Worm (Caenorhabditis elegans) whole organism, L4 larva: Measurements from ENCODE around the gene syx-3.

Source experiments
- D1046.2 ChIP-seq: fragments of 200-800 bp; sonication (Bioruptor generic); IDR thresholded peaks from 2 replicates; pipeline ENCODE4 v1.3.6; 2022; ENCODE audit warnings: missing genetic modification characterization, missing compliant biosample characterization
- F10B5.3 ChIP-seq: sonication (generic microtip); optimal IDR thresholded peaks from 2 replicates; lab custom pipeline; 2016; ENCODE audit warnings: mild to moderate bottlenecking, missing genetic modification characterization, missing compliant biosample characterization
- R02D3.7 ChIP-seq: fragments of 150-350 bp; sonication (generic microtip); optimal IDR thresholded peaks from 3 replicates; lab custom pipeline; 2014; ENCODE audit warnings: missing biosample characterization, missing genetic modification characterization
- Y75B8A.6 ChIP-seq: fragments of 200-800 bp; sonication (Bioruptor generic); IDR thresholded peaks from 2 replicates; pipeline ENCODE4 v1.3.6; 2022; ENCODE audit warnings: missing genetic modification reagents, missing genetic modification characterization, missing compliant biosample characterization
- aha-1 ChIP-seq: fragments of 150-350 bp; peaks from one replicate; lab custom pipeline; 2014; ENCODE audit warnings: missing biosample characterization, missing genetic modification characterization
- aly-2 ChIP-seq: sonication (generic microtip); optimal IDR thresholded peaks from 2 replicates; lab custom pipeline; 2018; ENCODE audit warnings: missing biosample characterization, missing genetic modification characterization
- ceh-20 ChIP-seq: fragments of 200-800 bp; sonication (Bioruptor generic); IDR thresholded peaks from 2 replicates; pipeline ENCODE4 v1.3.6; 2022; ENCODE audit warnings: missing genetic modification reagents, missing genetic modification characterization, missing compliant biosample characterization
- ceh-82 ChIP-seq: sonication (generic microtip); optimal IDR thresholded peaks from 2 replicates; lab custom pipeline; 2017; ENCODE audit warnings: missing biosample characterization, missing genetic modification characterization
- ces-1 ChIP-seq: fragments of 150-350 bp; sonication (generic microtip); optimal IDR thresholded peaks from 4 replicates; lab custom pipeline; 2014; ENCODE audit warnings: missing biosample characterization, missing genetic modification reagents, missing genetic modification characterization
- ctbp-1 ChIP-seq: fragments of 200-800 bp; sonication (Bioruptor generic); IDR thresholded peaks from 2 replicates; pipeline ENCODE4 v1.3.6; 2022; ENCODE audit warnings: missing genetic modification reagents, missing genetic modification characterization, missing compliant biosample characterization
- daf-12 ChIP-seq: fragments of 150-350 bp; optimal IDR thresholded peaks from 2 replicates; lab custom pipeline; 2014; ENCODE audit warnings: missing biosample characterization, missing genetic modification reagents, missing genetic modification characterization
- daf-16 ChIP-seq, 3 experiments: sonication (generic microtip); optimal IDR thresholded peaks; 2 replicates each; lab custom pipeline; 2016 to 2017; ENCODE audit warnings: missing genetic modification characterization in 3 of 3, missing genetic modification reagents in 3 of 3, mild to moderate bottlenecking in 2 of 3, missing compliant biosample characterization in 2 of 3, missing biosample characterization in 1 of 3, moderate library complexity in 1 of 3
- daf-19 ChIP-seq: fragments of 200-800 bp; sonication (Bioruptor generic); conservative IDR thresholded peaks from 2 replicates; pipeline ENCODE4 v1.3.6; 2022; ENCODE audit warnings: missing genetic modification characterization, missing compliant biosample characterization
- daf-8 ChIP-seq: fragments of 200-800 bp; sonication (Bioruptor generic); IDR thresholded peaks from 2 replicates; pipeline ENCODE4 v1.3.6; 2022; ENCODE audit warnings: missing genetic modification characterization, missing compliant biosample characterization
- dmd-6 ChIP-seq: fragments of 200-800 bp; sonication (Bioruptor generic); IDR thresholded peaks from 2 replicates; pipeline ENCODE4 v1.3.6; 2022; ENCODE audit warnings: missing genetic modification reagents, missing genetic modification characterization, missing compliant biosample characterization
- dmd-8 ChIP-seq: fragments of 200-800 bp; sonication (Bioruptor generic); IDR thresholded peaks from 2 replicates; pipeline ENCODE4 v1.3.6; 2022; ENCODE audit warnings: missing genetic modification characterization, missing compliant biosample characterization
- dpl-1 ChIP-seq: fragments of 150-350 bp; optimal IDR thresholded peaks from 2 replicates; lab custom pipeline; 2014; ENCODE audit warnings: missing biosample characterization, missing genetic modification reagents, missing genetic modification characterization
- dve-1 ChIP-seq: sonication (generic microtip); optimal IDR thresholded peaks from 2 replicates; lab custom pipeline; 2017; ENCODE audit warnings: antibody characterized with exemption, mild to moderate bottlenecking, missing genetic modification characterization, missing compliant biosample characterization; ENCODE audit not compliant: insufficient read depth
- egl-27 ChIP-seq: sonication (generic microtip); optimal IDR thresholded peaks from 3 replicates; lab custom pipeline; 2017; ENCODE audit warnings: missing biosample characterization, missing genetic modification reagents, missing genetic modification characterization
- fos-1 ChIP-seq: fragments of 150-350 bp; optimal IDR thresholded peaks from 2 replicates; lab custom pipeline; 2014; ENCODE audit warnings: missing biosample characterization, missing genetic modification characterization
- hif-1 ChIP-seq, 2 experiments: sonication (generic microtip); optimal IDR thresholded peaks; 2 replicates each; lab custom pipeline; 2016 to 2017; ENCODE audit warnings: missing compliant biosample characterization in 2 of 2, missing genetic modification characterization in 2 of 2, missing genetic modification reagents in 2 of 2, missing genotype in 2 of 2, mild to moderate bottlenecking in 1 of 2
- hlh-11 ChIP-seq: fragments of 200-800 bp; sonication (Bioruptor generic); optimal IDR thresholded peaks from 2 replicates; lab custom pipeline; 2018; ENCODE audit warnings: mild to moderate bottlenecking, missing genetic modification characterization, missing compliant biosample characterization
- hlh-30 ChIP-seq: sonication (generic microtip); optimal IDR thresholded peaks from 2 replicates; lab custom pipeline; 2017; ENCODE audit warnings: antibody characterized with exemption, mild to moderate bottlenecking, missing genetic modification characterization, missing compliant biosample characterization; ENCODE audit not compliant: insufficient read depth
- jun-1 ChIP-seq: fragments of 150-350 bp; optimal IDR thresholded peaks from 2 replicates; lab custom pipeline; 2014; ENCODE audit warnings: missing biosample characterization, missing genetic modification reagents, missing genetic modification characterization
- lin-13 ChIP-seq: fragments of 150-350 bp; optimal IDR thresholded peaks from 2 replicates; lab custom pipeline; 2014; ENCODE audit warnings: missing biosample characterization, missing genetic modification reagents, missing genetic modification characterization
- lin-15B ChIP-seq: fragments of 150-350 bp; sonication (generic microtip); optimal IDR thresholded peaks from 3 replicates; lab custom pipeline; 2014; ENCODE audit warnings: missing biosample characterization, missing genetic modification characterization
- lin-29 ChIP-seq: fragments of 200-800 bp; sonication (Bioruptor generic); IDR thresholded peaks from 2 replicates; pipeline ENCODE4 v1.3.6; 2022; ENCODE audit warnings: missing genetic modification reagents, missing genetic modification characterization, missing compliant biosample characterization
- lsy-2 ChIP-seq, 2 experiments: fragments of 150-350 bp in 1 of 2; sonication (generic microtip) in 1 of 2; optimal IDR thresholded peaks; 2 replicates each; lab custom pipeline; 2014 to 2017; ENCODE audit warnings: missing biosample characterization in 2 of 2, missing genetic modification characterization in 2 of 2
- mdl-1 ChIP-seq, 2 experiments: fragments of 150-350 bp in 1 of 2; sonication (generic microtip) in 1 of 2; optimal IDR thresholded peaks; 2 replicates each; lab custom pipeline; 2014 to 2017; ENCODE audit warnings: missing biosample characterization in 2 of 2, missing genetic modification characterization in 2 of 2
- mes-2 ChIP-seq: sonication (generic microtip); optimal IDR thresholded peaks from 2 replicates; lab custom pipeline; 2016; ENCODE audit warnings: missing genotype, mild to moderate bottlenecking, missing genetic modification characterization, missing compliant biosample characterization; ENCODE audit not compliant: poor library complexity, severe bottlenecking
- mxl-2 ChIP-seq: fragments of 200-800 bp; sonication (Bioruptor generic); conservative IDR thresholded peaks from 2 replicates; pipeline ENCODE4 v1.3.6; 2022; ENCODE audit warnings: missing genetic modification reagents, missing genetic modification characterization, missing compliant biosample characterization
- mxl-3 ChIP-seq: fragments of 200-800 bp; sonication (Bioruptor generic); optimal IDR thresholded peaks from 2 replicates; lab custom pipeline; 2018; ENCODE audit warnings: mild to moderate bottlenecking, missing genetic modification characterization, missing compliant biosample characterization
- nhr-10 ChIP-seq: fragments of 150-350 bp; optimal IDR thresholded peaks from 2 replicates; lab custom pipeline; 2014; ENCODE audit warnings: missing biosample characterization, missing genetic modification characterization
- nhr-102 ChIP-seq: sonication (generic microtip); optimal IDR thresholded peaks from 2 replicates; lab custom pipeline; 2016; ENCODE audit warnings: mild to moderate bottlenecking, missing genetic modification characterization, moderate library complexity, missing compliant biosample characterization
- nhr-28 ChIP-seq: fragments of 150-350 bp; optimal IDR thresholded peaks from 2 replicates; lab custom pipeline; 2014; ENCODE audit warnings: missing biosample characterization, missing genetic modification characterization
- nhr-41 ChIP-seq: fragments of 200-800 bp; sonication (Bioruptor generic); IDR thresholded peaks from 2 replicates; pipeline ENCODE4 v1.3.6; 2022; ENCODE audit warnings: missing genetic modification reagents, missing genetic modification characterization, missing compliant biosample characterization
- pqm-1 ChIP-seq: sonication (generic microtip); optimal IDR thresholded peaks from 2 replicates; lab custom pipeline; 2017; ENCODE audit warnings: missing biosample characterization, missing genetic modification characterization
- sdz-12 ChIP-seq: fragments of 200-800 bp; sonication (Bioruptor generic); optimal IDR thresholded peaks from 2 replicates; lab custom pipeline; 2018; ENCODE audit warnings: mild to moderate bottlenecking, missing genetic modification characterization, missing compliant biosample characterization
- set-16 ChIP-seq: fragments of 200-800 bp; sonication (Bioruptor generic); IDR thresholded peaks from 2 replicates; pipeline ENCODE4 v1.3.6; 2022; ENCODE audit warnings: missing genetic modification reagents, missing genetic modification characterization, missing compliant biosample characterization
- snpc-1.2 ChIP-seq: fragments of 200-800 bp; sonication (Bioruptor generic); IDR thresholded peaks from 2 replicates; pipeline ENCODE4 v1.3.6; 2022; ENCODE audit warnings: missing genetic modification reagents, missing genetic modification characterization, missing compliant biosample characterization
- unc-62 ChIP-seq, 3 experiments: fragments of 150-350 bp in 1 of 3; sonication (generic microtip); optimal IDR thresholded peaks in 2 of 3; peaks in 1 of 3; 1 replicate in 1 of 3; 2 replicates in 2 of 3; lab custom pipeline; 2014 to 2017; ENCODE audit warnings: missing biosample characterization in 3 of 3, missing genetic modification characterization in 3 of 3, missing genetic modification reagents in 3 of 3, missing genotype in 1 of 3
- zag-1 ChIP-seq: fragments of 150-350 bp; optimal IDR thresholded peaks from 2 replicates; lab custom pipeline; 2014; ENCODE audit warnings: missing biosample characterization, missing genetic modification characterization
- zfp-3 ChIP-seq: fragments of 200-800 bp; sonication (Bioruptor generic); conservative IDR thresholded peaks from 2 replicates; pipeline ENCODE4 v1.3.6; 2022; ENCODE audit warnings: missing genetic modification reagents, missing genetic modification characterization, missing compliant biosample characterization
- zip-11 ChIP-seq: fragments of 200-800 bp; sonication (Bioruptor generic); IDR thresholded peaks from 2 replicates; pipeline ENCODE4 v1.3.6; 2022; ENCODE audit warnings: missing genetic modification characterization, missing compliant biosample characterization
- ztf-11 ChIP-seq: fragments of 150-350 bp; optimal IDR thresholded peaks from 2 replicates; lab custom pipeline; 2014; ENCODE audit warnings: missing biosample characterization, missing genetic modification characterization

The syx-3 gene

DNA sequence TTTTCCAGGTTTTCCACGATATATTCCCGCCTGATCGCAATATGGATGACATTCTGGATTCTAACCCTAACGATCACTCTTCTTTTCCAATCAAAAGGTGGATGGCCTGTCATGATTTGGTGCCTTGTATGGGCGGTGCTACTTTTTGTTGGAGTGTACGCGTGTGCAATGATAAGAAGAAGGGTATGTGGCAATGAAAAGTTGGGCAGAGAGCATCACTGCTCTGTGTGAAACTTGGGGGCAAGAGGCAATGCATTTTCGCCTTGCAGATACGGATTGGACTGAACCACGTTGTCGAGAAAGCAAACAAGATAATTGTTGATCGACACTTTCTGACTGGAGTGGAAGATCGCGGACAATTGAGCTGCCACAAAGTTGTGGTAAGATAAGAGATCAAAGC lies 2.6 kb upstream of the syx-3 start:
- no peak for TF ChIP-seq daf-16 (GFP tag; optimal IDR thresholded peaks at IDR 0.05; lab: Kevin White, UChicago)
- TF ChIP-seq daf-16 (tag; optimal IDR thresholded peaks at IDR 0.05; lab: Kevin White, UChicago): peak; percentile 28
- TF ChIP-seq dve-1: no peak
- peak; percentile 26 for TF ChIP-seq nhr-28
- no peak for TF ChIP-seq dmd-8 (GFP tag; lab: Robert Waterston, UW)
- TF ChIP-seq ceh-20 (GFP tag; lab: Robert Waterston, UW): no peak
- no peak for TF ChIP-seq D1046.2 (GFP tag; lab: Robert Waterston, UW)
- TF ChIP-seq daf-12 (tag; lab: Kevin White, UChicago): no peak
- TF ChIP-seq pqm-1 (tag; lab: Kevin White, UChicago): peak; percentile 58
- TF ChIP-seq dmd-6 (GFP tag; lab: Robert Waterston, UW): peak; percentile 58
- peak; percentile 38 for TF ChIP-seq hlh-11 (tag; lab: Kevin White, UChicago)
- TF ChIP-seq nhr-102: no peak
- TF ChIP-seq mxl-3 (GFP tag; lab: Kevin White, UChicago): peak; percentile 70
- TF ChIP-seq hlh-30: peak; percentile 39
- TF ChIP-seq daf-19 (GFP tag; lab: Robert Waterston, UW): no peak
- TF ChIP-seq zfp-3 (GFP tag; lab: Robert Waterston, UW): no peak
- no peak for TF ChIP-seq ctbp-1

DNA sequence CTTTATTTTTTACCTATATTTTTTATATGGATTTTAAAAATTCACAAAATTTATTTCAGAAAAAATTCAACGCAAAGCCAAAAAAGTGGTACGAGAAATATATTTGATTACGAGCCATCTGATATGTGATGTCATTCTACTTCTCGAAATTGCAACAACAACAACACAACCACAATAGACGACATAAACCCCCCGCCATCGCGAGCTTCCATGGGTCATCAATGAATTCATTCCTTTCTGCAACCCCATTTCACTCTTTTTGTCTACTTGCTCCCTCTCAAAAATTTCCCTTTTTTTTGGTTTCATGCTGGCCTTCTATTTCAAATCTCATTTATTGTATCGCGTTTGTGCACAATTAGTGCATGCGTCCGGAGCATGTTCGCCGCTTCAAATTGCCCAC lies 1.0 kb upstream of the syx-3 start:
- TF ChIP-seq aha-1 (tag; lab: Kevin White, UChicago): peak; percentile 93
- no peak for TF ChIP-seq ctbp-1
- no peak for TF ChIP-seq unc-62 (GFP tag; optimal IDR thresholded peaks at IDR 0.05 in 1 of 2; lab: Kevin White, UChicago)
- no peak for TF ChIP-seq unc-62 (tag; optimal IDR thresholded peaks at IDR 0.05; lab: Kevin White, UChicago)
- no peak for TF ChIP-seq set-16
- TF ChIP-seq, all 104 proteins: peak for 1

DNA sequence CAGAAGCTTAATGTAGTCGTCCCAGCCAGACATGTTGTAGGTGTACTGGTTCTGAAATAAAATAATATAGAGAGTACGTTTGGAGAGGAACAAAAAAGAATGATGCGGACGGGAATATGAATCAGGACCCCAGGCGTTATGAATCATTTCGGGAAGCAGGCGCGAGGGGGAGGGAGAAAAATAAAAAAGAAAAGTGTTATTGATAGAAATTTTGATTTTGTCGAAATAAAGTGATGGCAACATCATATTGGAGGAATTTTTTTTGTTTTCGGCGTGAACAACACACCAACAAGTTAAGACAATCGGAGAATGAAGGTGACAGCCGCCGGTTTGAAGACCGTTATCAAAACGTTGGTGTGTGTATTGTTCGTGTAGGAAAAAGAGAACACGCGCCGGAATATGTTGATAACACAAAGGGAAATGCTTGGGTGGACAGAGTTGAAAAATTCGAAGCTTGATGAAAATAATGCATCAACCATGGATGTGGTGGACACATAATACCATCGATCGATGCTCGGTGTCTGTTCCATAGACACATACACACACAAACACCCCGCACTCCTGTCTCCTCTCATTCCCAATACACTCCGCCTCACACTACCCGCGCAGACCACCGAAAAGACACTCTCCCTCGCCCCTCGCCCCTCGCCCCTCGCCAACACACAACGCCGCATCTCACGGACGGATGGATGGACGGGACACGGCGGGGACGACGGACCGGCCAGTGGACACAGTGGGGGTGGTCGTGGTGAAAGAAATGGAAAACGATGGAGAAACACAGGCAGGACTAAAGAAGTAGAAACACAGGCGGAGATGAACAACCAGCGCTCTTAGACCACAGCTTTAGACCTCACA lies 5.4 kb downstream of the syx-3 start, which contains the start of gene pfn-2:
Gene pfn-2 (minus strand): TSS at position 51 of the 855 bp plus-strand sequence.
- no peak for TF ChIP-seq fos-1 (tag; lab: Kevin White, UChicago)
- TF ChIP-seq mdl-1 (tag; optimal IDR thresholded peaks at IDR 0.05; lab: Kevin White, UChicago): peak in 1 of 2 experiments; percentile 48
- TF ChIP-seq nhr-41 (GFP tag; lab: Robert Waterston, UW): no peak
- no peak for TF ChIP-seq ces-1 (GFP tag; lab: Kevin White, UChicago)
- peak; percentile 40; the same call in 1 of the 2 replicates for TF ChIP-seq lin-29 (GFP tag; lab: Robert Waterston, UW)
- TF ChIP-seq R02D3.7: no peak
- no peak for TF ChIP-seq dpl-1 (GFP tag; lab: Kevin White, UChicago)
- no peak for TF ChIP-seq ztf-11 (tag; lab: Kevin White, UChicago)
- no peak for TF ChIP-seq dmd-8 (GFP tag; lab: Robert Waterston, UW)
- no peak for TF ChIP-seq ceh-82
- peak in 1 of 2 experiments; percentile 32 for TF ChIP-seq hif-1 (tag; optimal IDR thresholded peaks at IDR 0.05; lab: Kevin White, UChicago)
- no peak for TF ChIP-seq egl-27 (tag; lab: Kevin White, UChicago)
- TF ChIP-seq F10B5.3 (tag; lab: Kevin White, UChicago): no peak
- TF ChIP-seq aha-1 (tag; lab: Kevin White, UChicago): peak; percentile 98
- TF ChIP-seq sdz-12 (GFP tag; lab: Kevin White, UChicago): no peak
- TF ChIP-seq nhr-10 (tag; lab: Kevin White, UChicago): no peak
- TF ChIP-seq unc-62 (GFP tag; optimal IDR thresholded peaks at IDR 0.05 in 1 of 2; lab: Kevin White, UChicago): peak in 1 of 2 experiments; percentile 66
- no peak for TF ChIP-seq unc-62 (tag; optimal IDR thresholded peaks at IDR 0.05; lab: Kevin White, UChicago)
- no peak for TF ChIP-seq Y75B8A.6 (GFP tag; lab: Robert Waterston, UW)
- TF ChIP-seq nhr-102: no peak
- TF ChIP-seq lin-15B: no peak
- TF ChIP-seq lsy-2 (tag; optimal IDR thresholded peaks at IDR 0.05; lab: Kevin White, UChicago): peak in 1 of 2 experiments; percentile 14
- TF ChIP-seq jun-1 (tag; lab: Kevin White, UChicago): no peak
- peak; percentile 31 for TF ChIP-seq mes-2 (tag; lab: Kevin White, UChicago)
- no peak for TF ChIP-seq zip-11 (GFP tag; lab: Robert Waterston, UW)
- TF ChIP-seq hlh-11 (tag; lab: Kevin White, UChicago): peak; percentile 63
- no peak for TF ChIP-seq daf-8 (GFP tag; lab: Robert Waterston, UW)
- no peak for TF ChIP-seq aly-2 (tag; lab: Kevin White, UChicago)
- TF ChIP-seq lin-13 (GFP tag; lab: Kevin White, UChicago): no peak
- peak; percentile 19 for TF ChIP-seq dve-1
- TF ChIP-seq snpc-1.2 (GFP tag; lab: Robert Waterston, UW): no peak
- no peak for TF ChIP-seq mxl-2 (GFP tag; lab: Robert Waterston, UW)
- TF ChIP-seq zag-1 (tag; lab: Kevin White, UChicago): no peak
